Fruit fly (Drosophila melanogaster) whole organism, pupa: ENCODE results near the gene Hex-t1.
A peak's percentile ranks its signal among the peaks of the same experiment; 100 is the strongest.

Source experiments
- CG12605 ChIP-seq: fragments of 200-800 bp; sonication (Bioruptor generic); IDR thresholded peaks from 2 replicates; pipeline ENCODE4 v1.3.6; 2022; ENCODE audit warnings: missing biosample characterization, missing genetic modification characterization
- CG13204 ChIP-seq: fragments of 200-800 bp; sonication (Bioruptor generic); optimal IDR thresholded peaks from 2 replicates; lab custom pipeline; 2018; ENCODE audit warnings: missing biosample characterization, mild to moderate bottlenecking, missing genetic modification characterization, moderate library complexity
- CG14655 ChIP-seq: fragments of 200-800 bp; sonication (Bioruptor generic); optimal IDR thresholded peaks from 3 replicates; lab custom pipeline; 2017; ENCODE audit warnings: mild to moderate bottlenecking, missing biosample characterization, missing genetic modification reagents, missing genetic modification characterization
- CG17806 ChIP-seq: fragments of 200-800 bp; sonication (Bioruptor generic); optimal IDR thresholded peaks from 2 replicates; lab custom pipeline; 2018; ENCODE audit warnings: missing biosample characterization, mild to moderate bottlenecking, missing genetic modification characterization, moderate library complexity
- CG4496 ChIP-seq: fragments of 200-800 bp; sonication (Bioruptor generic); IDR thresholded peaks from 3 replicates; pipeline ENCODE4 v1.3.6; 2022; ENCODE audit warnings: missing biosample characterization, missing genetic modification characterization
- CG8159 ChIP-seq: fragments of 200-800 bp; sonication (Bioruptor generic); optimal IDR thresholded peaks from 3 replicates; lab custom pipeline; 2018; ENCODE audit warnings: missing biosample characterization, mild to moderate bottlenecking, missing genetic modification characterization, moderate library complexity
- CG9948 ChIP-seq: fragments of 200-800 bp; sonication (Bioruptor generic); optimal IDR thresholded peaks from 2 replicates; lab custom pipeline; 2018; ENCODE audit warnings: missing biosample characterization, mild to moderate bottlenecking, missing genetic modification characterization, moderate library complexity
- D1 ChIP-seq: fragments of 200-800 bp; sonication (Bioruptor generic); optimal IDR thresholded peaks from 2 replicates; lab custom pipeline; 2018; ENCODE audit warnings: missing biosample characterization, mild to moderate bottlenecking, missing genetic modification characterization, moderate library complexity
- EcR ChIP-seq: fragments of 200-800 bp; sonication (Bioruptor generic); optimal IDR thresholded peaks from 3 replicates; lab custom pipeline; 2019; ENCODE audit warnings: missing biosample characterization, missing genetic modification characterization, mild to moderate bottlenecking, moderate library complexity, missing genetic modification reagents
- Pif1A ChIP-seq: fragments of 200-800 bp; sonication (Bioruptor generic); optimal IDR thresholded peaks from 3 replicates; lab custom pipeline; 2016; ENCODE audit warnings: missing biosample characterization, missing genetic modification characterization
- Pif1B ChIP-seq: fragments of 200-800 bp; sonication (Bioruptor generic); optimal IDR thresholded peaks from 3 replicates; lab custom pipeline; 2016; ENCODE audit warnings: missing biosample characterization, missing genetic modification characterization
- Snoo ChIP-seq: fragments of 200-800 bp; sonication (Bioruptor generic); optimal IDR thresholded peaks from 3 replicates; lab custom pipeline; 2017; ENCODE audit warnings: missing biosample characterization, mild to moderate bottlenecking, missing genetic modification characterization, inconsistent platforms

DNA sequence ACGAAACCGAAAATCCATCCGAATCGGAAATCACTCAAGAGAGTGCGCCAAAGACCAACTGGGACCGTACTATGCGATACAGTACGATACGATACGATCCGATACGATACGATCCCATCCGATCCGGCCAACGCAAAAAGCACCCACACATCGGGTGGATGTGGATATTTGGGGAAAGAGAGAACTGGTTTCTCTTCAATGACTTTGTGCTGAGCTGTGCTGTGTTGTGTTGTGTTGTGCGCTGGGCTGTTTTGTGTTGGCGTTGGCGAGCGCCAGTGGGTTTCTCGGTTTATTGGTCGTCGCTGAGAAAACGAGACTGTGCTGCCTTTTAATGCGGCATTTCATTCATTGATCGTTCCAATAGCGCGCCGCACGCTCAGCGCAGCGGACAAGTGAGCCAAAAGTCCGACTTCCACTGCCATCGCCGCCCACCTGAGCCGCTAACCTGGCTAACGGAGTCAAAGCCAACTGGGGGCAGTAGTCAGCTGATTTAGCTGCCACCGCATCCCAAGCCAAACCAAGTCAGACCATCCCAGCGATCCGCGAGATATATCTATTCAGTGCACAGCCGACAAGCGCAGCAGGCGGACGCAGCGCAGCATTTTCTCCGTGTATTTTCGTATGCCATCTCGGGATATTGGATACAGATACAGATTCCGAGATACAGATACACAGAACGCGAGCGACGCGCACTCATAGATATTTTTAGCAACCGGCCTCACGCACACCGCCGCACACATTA lies 8.3 kb upstream of the Hex-t1 start, which contains the start of gene tx:
- TF ChIP-seq CG8159 (tag; lab: Kevin White, UChicago), result no peak
- no peak for TF ChIP-seq EcR
- TF ChIP-seq CG12605 (GFP tag; lab: Robert Waterston, UW), result peak; percentile 10; the same call in 1 of the 2 replicates
- no peak for TF ChIP-seq CG17806 (tag; lab: Kevin White, UChicago)
- TF ChIP-seq CG9948 (tag; lab: Kevin White, UChicago), result no peak
- TF ChIP-seq Pif1A (GFP tag; lab: Kevin White, UChicago), result no peak
- TF ChIP-seq CG13204 (GFP tag; lab: Kevin White, UChicago), result peak; percentile 56
- no peak for TF ChIP-seq Pif1B (GFP tag; lab: Kevin White, UChicago)
- TF ChIP-seq CG4496, result 0 out of 3 replicates have a peak, but pooled peaks have one; percentile 7
- no peak for TF ChIP-seq Snoo
- TF ChIP-seq CG14655, result no peak
- TF ChIP-seq D1 (tag; lab: Kevin White, UChicago), result no peak
